Fruit fly (Drosophila melanogaster) whole organism, embryonic: Measurements from ENCODE around the gene sky.

Experiments used
- CG7372 ChIP-seq: fragments of 200-800 bp; sonication (Bioruptor generic); IDR thresholded peaks from 2 replicates; pipeline ENCODE4 v1.3.6; 2022; ENCODE audit warnings: missing biosample characterization, missing genetic modification characterization
- CG9609 ChIP-seq: fragments of 200-800 bp; sonication (Bioruptor generic); optimal IDR thresholded peaks from 3 replicates; lab custom pipeline; 2016; ENCODE audit warnings: missing biosample characterization, missing genetic modification characterization
- Lim3 ChIP-seq: fragments of 200-800 bp; sonication (Bioruptor generic); IDR thresholded peaks from 2 replicates; pipeline ENCODE4 v1.3.6; 2022; ENCODE audit warnings: missing biosample characterization, missing genetic modification characterization
- Stat92E ChIP-seq, 3 experiments: fragments of >200 bp in 2 of 3; fragments of 200-800 bp in 1 of 3; sonication (Bioruptor generic) in 1 of 3; optimal IDR thresholded peaks; 2 replicates each; lab custom pipeline; 2017 to 2019; ENCODE audit warnings: missing biosample characterization in 3 of 3, missing genetic modification characterization in 3 of 3, mild to moderate bottlenecking in 1 of 3, moderate library complexity in 1 of 3
- crc ChIP-seq: fragments of 200-800 bp; sonication (Bioruptor generic); optimal IDR thresholded peaks from 2 replicates; lab custom pipeline; 2016; ENCODE audit warnings: missing biosample characterization, missing genetic modification characterization

DNA sequence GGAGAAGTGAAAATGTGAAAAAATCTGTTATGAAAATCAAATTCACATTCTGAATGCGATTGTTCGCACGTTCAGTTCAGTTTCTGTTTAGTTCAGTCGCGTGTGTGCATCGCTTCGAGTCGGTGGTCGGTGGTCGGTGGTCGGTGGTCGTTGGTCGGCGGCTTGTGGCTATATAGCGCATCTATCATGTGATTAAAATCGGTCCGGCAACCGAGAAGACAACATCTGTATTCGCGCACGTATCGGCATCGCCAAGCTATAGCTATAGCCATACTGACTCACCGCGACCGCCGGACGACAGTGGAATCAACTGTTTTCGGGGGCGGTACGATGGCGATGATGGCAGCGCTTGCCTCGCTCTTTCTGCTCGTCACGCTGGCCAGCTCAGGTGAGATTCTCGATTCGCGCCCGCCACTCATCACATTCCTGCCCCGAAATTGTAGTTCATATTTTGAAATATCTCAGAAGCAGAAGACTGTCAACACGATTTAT lies 48.9 kb downstream of the sky start, which contains the start of gene CG14401:
- TF ChIP-seq CG7372: no peak
- no peak for TF ChIP-seq crc (GFP tag; lab: Kevin White, UChicago)
- TF ChIP-seq Lim3: no peak
- TF ChIP-seq CG9609 (GFP tag; lab: Kevin White, UChicago): no peak
- no peak for TF ChIP-seq Stat92E (GFP tag; optimal IDR thresholded peaks at IDR 0.05; lab: Kevin White, UChicago)
